Fruit fly (Drosophila melanogaster): ENCODE data around the gene CG31810.

Gene CG31810

DNA sequence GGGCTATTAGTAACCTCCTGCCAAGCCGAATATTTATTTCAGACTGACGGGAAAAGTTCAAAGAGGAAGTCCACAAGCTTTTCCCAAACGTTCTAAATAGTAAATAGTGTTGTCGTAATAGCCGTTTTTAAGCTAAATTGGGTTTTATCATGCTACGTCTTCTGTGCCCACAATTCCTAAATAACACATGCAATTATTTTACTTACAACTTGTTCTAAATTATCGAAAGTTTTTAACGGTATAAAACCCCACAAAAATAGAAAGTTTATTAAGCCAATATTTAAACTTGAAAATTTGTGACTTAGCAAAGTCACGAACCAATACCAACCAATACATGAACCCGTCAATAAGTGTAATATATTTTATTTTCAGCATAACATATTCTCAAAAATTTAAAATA, 3.5 kb downstream of the CG31810 start, which contains the start of gene CG13284:
Gene CG13284, minus strand, starts transcription at position 47 of the 400 bp plus-strand sequence.
- TF ChIP-seq ttk (optimal IDR thresholded peaks at IDR 0.05), result no peak
- TF ChIP-seq h (optimal IDR thresholded peaks at IDR 0.05), result no peak
- no peak for TF ChIP-seq Myc (optimal IDR thresholded peaks at IDR 0.05)
- TF ChIP-seq psq (optimal IDR thresholded peaks at IDR 0.05), result no peak
- no peak for TF ChIP-seq insv (optimal IDR thresholded peaks at IDR 0.05)
- TF ChIP-seq Sin3A (optimal IDR thresholded peaks at IDR 0.05), result no peak

DNA sequence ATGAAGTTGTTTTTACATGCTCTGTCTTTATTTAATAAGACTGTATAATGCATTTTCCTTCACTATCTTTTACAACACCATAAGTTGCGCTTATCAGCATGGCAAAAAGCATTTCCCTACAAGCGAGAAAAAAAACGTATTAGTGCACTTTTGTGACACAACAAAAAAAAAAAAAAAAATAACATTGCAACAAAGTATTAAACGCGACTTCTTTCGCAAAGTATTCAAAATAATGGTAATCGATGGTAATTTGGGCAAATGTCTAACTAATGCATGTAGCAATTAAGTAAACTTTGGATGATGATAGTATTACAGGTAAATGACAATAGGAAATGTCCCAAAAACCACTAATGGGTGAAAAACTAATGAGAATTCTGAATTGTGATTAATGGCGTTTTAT, 4.2 kb downstream of the CG31810 start:
- TF ChIP-seq h (optimal IDR thresholded peaks at IDR 0.05) (no peak), insv (optimal IDR thresholded peaks at IDR 0.05) (no peak), Sin3A (optimal IDR thresholded peaks at IDR 0.05) (no peak), psq (optimal IDR thresholded peaks at IDR 0.05) (no peak), ttk (optimal IDR thresholded peaks at IDR 0.05) (no peak), Myc (optimal IDR thresholded peaks at IDR 0.05) (no peak)

- TF ChIP-seq psq (optimal IDR thresholded peaks at IDR 0.05), result no peak
- no peak for TF ChIP-seq h (optimal IDR thresholded peaks at IDR 0.05)
- TF ChIP-seq Sin3A (optimal IDR thresholded peaks at IDR 0.05), result no peak
- no peak for TF ChIP-seq Myc (optimal IDR thresholded peaks at IDR 0.05)
- TF ChIP-seq ttk (optimal IDR thresholded peaks at IDR 0.05), result no peak
- no peak for TF ChIP-seq insv (optimal IDR thresholded peaks at IDR 0.05)
Observed at dm6 chr2L:16846742-16847346, 5.3 kb downstream of the CG31810 start.

DNA sequence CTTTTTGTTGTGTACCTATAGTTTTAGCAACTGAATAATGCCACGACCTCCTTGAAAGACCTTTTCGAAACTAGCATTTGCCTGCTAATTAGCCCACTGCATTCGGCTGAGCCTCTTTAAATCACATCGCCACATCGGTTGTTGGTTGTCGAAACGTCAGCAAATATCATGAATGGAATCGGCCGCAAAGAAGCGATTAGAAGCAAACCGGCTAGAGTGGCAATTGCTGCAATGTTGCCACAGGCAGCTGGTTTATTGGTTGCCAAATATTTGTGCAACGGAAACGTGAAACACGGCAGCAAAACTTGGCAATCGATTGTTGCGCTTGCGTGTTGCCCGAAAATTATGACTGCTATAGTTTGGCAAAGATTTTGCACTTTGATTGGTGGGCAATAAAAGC, 7.0 kb downstream of the CG31810 start:
- TF ChIP-seq psq (optimal IDR thresholded peaks at IDR 0.05) (no peak), Sin3A (optimal IDR thresholded peaks at IDR 0.05) (no peak), insv (optimal IDR thresholded peaks at IDR 0.05) (no peak), h (optimal IDR thresholded peaks at IDR 0.05) (no peak), Myc (optimal IDR thresholded peaks at IDR 0.05) (no peak), ttk (optimal IDR thresholded peaks at IDR 0.05) (no peak)

dm6 chr2L:16843336-16843735, 8.8 kb downstream of the CG31810 start:
- TF ChIP-seq psq (optimal IDR thresholded peaks at IDR 0.05), result no peak
- no peak for TF ChIP-seq Sin3A (optimal IDR thresholded peaks at IDR 0.05)
- no peak for TF ChIP-seq ttk (optimal IDR thresholded peaks at IDR 0.05)
- no peak for TF ChIP-seq Myc (optimal IDR thresholded peaks at IDR 0.05)
- no peak for TF ChIP-seq h (optimal IDR thresholded peaks at IDR 0.05)
- TF ChIP-seq insv (optimal IDR thresholded peaks at IDR 0.05), result no peak

DNA sequence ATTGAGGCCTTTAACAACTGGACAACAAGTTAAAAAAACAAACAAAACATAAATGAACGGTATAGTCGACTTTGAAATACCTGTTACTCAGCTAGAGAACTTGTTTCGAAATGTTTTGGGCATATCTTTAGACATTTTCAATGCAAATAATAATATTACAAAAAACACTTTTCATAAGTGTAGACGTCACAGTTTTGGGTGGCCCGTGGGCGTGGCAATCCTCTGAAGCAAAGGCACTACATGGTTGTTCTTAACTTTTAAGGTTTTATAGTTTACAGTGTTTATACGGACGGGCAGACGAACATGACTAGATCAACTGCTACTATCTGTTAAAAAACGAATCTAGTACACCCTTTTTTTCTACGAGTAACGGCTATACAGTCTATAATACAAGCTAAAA, 9.7 kb downstream of the CG31810 start:
- TF ChIP-seq ttk (optimal IDR thresholded peaks at IDR 0.05) (no peak), insv (optimal IDR thresholded peaks at IDR 0.05) (no peak), psq (optimal IDR thresholded peaks at IDR 0.05) (no peak), h (optimal IDR thresholded peaks at IDR 0.05) (no peak), Sin3A (optimal IDR thresholded peaks at IDR 0.05) (no peak), Myc (optimal IDR thresholded peaks at IDR 0.05) (no peak)

DNA sequence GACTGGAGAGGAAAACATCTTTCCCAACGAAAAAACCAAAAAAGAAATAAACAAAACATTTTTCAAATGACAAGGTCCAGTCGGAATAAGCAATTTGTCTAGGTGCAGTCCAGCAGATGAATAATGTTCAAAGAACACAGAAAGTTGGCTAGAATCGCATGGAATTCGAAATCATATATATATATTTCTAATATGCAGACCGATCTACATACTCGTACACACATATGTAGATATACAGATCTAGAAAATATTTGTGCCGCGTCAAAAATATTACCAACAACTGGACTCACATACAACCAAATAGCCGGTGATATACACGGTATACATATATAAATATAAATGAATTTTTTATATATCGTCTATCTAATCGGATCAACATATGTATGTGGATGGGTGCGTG, 12.5 kb downstream of the CG31810 start:
- TF ChIP-seq Sin3A (optimal IDR thresholded peaks at IDR 0.05), result no peak
- TF ChIP-seq h (optimal IDR thresholded peaks at IDR 0.05), result no peak
- no peak for TF ChIP-seq insv (optimal IDR thresholded peaks at IDR 0.05)
- no peak for TF ChIP-seq ttk (optimal IDR thresholded peaks at IDR 0.05)

dm6 chr2L:16837672-16838071, 14.5 kb downstream of the CG31810 start, which contains the start of the genes SclA and SclB:
Gene SclA (plus strand): TSS chr2L:16837972.
Gene SclB (plus strand): TSS chr2L:16837972.
- TF ChIP-seq Myc (optimal IDR thresholded peaks at IDR 0.05) (no peak), ttk (optimal IDR thresholded peaks at IDR 0.05) (no peak), h (optimal IDR thresholded peaks at IDR 0.05) (no peak), insv (optimal IDR thresholded peaks at IDR 0.05) (no peak), Sin3A (optimal IDR thresholded peaks at IDR 0.05) (no peak), psq (optimal IDR thresholded peaks at IDR 0.05) (no peak)

- no peak for TF ChIP-seq Sin3A (optimal IDR thresholded peaks at IDR 0.05)
- TF ChIP-seq insv (optimal IDR thresholded peaks at IDR 0.05), result no peak
- no peak for TF ChIP-seq h (optimal IDR thresholded peaks at IDR 0.05)
- no peak for TF ChIP-seq ttk (optimal IDR thresholded peaks at IDR 0.05)
- no peak for TF ChIP-seq Myc (optimal IDR thresholded peaks at IDR 0.05)
- no peak for TF ChIP-seq psq (optimal IDR thresholded peaks at IDR 0.05)
Observed at dm6 chr2L:16837158-16837557, 15.0 kb downstream of the CG31810 start, which contains the start of gene Nepl9. Gene Nepl9 (minus strand): TSS chr2L:16837258.

dm6 chr2L:16834402-16834801, 17.8 kb downstream of the CG31810 start, which contains the start of gene CG13282:
Gene CG13282 (minus strand): TSS chr2L:16834502.
- TF ChIP-seq psq (optimal IDR thresholded peaks at IDR 0.05) (no peak), Sin3A (optimal IDR thresholded peaks at IDR 0.05) (no peak), insv (optimal IDR thresholded peaks at IDR 0.05) (no peak), ttk (optimal IDR thresholded peaks at IDR 0.05) (no peak), h (optimal IDR thresholded peaks at IDR 0.05) (no peak), Myc (optimal IDR thresholded peaks at IDR 0.05) (no peak)

- no peak for TF ChIP-seq Myc (optimal IDR thresholded peaks at IDR 0.05)
- no peak for TF ChIP-seq h (optimal IDR thresholded peaks at IDR 0.05)
- TF ChIP-seq ttk (optimal IDR thresholded peaks at IDR 0.05), result no peak
- TF ChIP-seq psq (optimal IDR thresholded peaks at IDR 0.05), result no peak
- no peak for TF ChIP-seq Sin3A (optimal IDR thresholded peaks at IDR 0.05)
- TF ChIP-seq insv (optimal IDR thresholded peaks at IDR 0.05), result no peak
Observed at dm6 chr2L:16826872-16827506, 25.2 kb downstream of the CG31810 start, which contains the start of gene AspRS-m. Gene AspRS-m (plus strand): TSS chr2L:16827078.

dm6 chr2L:16824905-16825333, 27.2 kb downstream of the CG31810 start, which contains the start of gene Cse1:
Gene Cse1 (minus strand): TSS chr2L:16825207.
- no peak for TF ChIP-seq ttk (optimal IDR thresholded peaks at IDR 0.05)
- TF ChIP-seq psq (optimal IDR thresholded peaks at IDR 0.05), result no peak
- no peak for TF ChIP-seq Myc (optimal IDR thresholded peaks at IDR 0.05)
- no peak for TF ChIP-seq h (optimal IDR thresholded peaks at IDR 0.05)
- TF ChIP-seq Sin3A (optimal IDR thresholded peaks at IDR 0.05), result no peak
- TF ChIP-seq insv (optimal IDR thresholded peaks at IDR 0.05), result no peak

Data from Kc167 (cell line).